Worm (Caenorhabditis elegans): ENCODE results near the gene clec-5.

DNA sequence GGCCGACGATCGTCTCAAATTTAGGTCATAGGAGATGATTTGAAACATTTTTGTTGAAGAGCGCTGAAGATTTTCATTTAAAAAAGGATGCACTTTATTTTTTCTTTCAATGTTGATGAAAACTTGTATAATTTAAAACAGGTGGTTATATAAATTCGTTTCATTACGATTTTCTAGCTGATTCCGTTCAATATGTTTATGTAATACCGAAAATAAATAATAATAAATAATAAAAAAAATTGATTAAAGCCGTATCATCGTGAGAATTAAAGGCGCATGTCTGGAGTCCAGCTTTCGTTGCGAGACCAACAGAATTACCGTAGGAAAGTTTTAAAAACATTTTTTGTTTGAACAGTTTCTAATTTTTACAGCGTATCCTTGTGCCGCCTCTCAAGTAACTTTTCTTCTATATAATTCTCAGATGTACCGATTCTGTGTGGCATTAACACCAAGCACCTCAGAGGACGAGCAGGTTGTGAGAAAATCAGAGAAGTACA lies 48.8 kb upstream of the clec-5 start, which contains the start of the genes C26E6.12 and eri-9:
- TF ChIP-seq lin-13 (GFP tag; optimal IDR thresholded peaks at IDR 0.05) (no peak), jun-1 (tag; optimal IDR thresholded peaks at IDR 0.05) (no peak), pqm-1 (tag; optimal IDR thresholded peaks at IDR 0.05) (no peak), ceh-90 (tag; optimal IDR thresholded peaks at IDR 0.05) (no peak), snpc-4 (tag; optimal IDR thresholded peaks at IDR 0.05) (no peak), pag-3 (tag; optimal IDR thresholded peaks at IDR 0.05; ENCODE audit: borderline replicate concordance, insufficient read depth) (no peak), aly-2 (tag; optimal IDR thresholded peaks at IDR 0.05) (no peak), unc-62 (GFP tag; optimal IDR thresholded peaks at IDR 0.05) (no peak), efl-1 (optimal IDR thresholded peaks at IDR 0.05) (no peak), efl-1 (GFP tag; optimal IDR thresholded peaks at IDR 0.05 in 1 of 2) (no peak), isw-1 (GFP tag; IDR thresholded peaks at IDR 0.05) (no peak)

Measured in whole organism, L1 larva.